Worm (Caenorhabditis elegans) whole organism, young adult: Measurements from ENCODE around the gene F14H8.5.
A peak's percentile ranks its signal among the peaks of the same experiment; 100 is the strongest.

Source experiments
- ceh-58 ChIP-seq: fragments of 200-800 bp; sonication (Bioruptor generic); IDR thresholded peaks from 2 replicates; pipeline ENCODE4 v1.3.6; 2022; ENCODE audit warnings: missing genetic modification characterization, missing compliant biosample characterization
- hsf-1 ChIP-seq: fragments of 200-800 bp; sonication (Bioruptor generic); IDR thresholded peaks from 2 replicates; pipeline ENCODE4 v1.3.6; 2022; ENCODE audit warnings: missing genetic modification reagents, missing genetic modification characterization, missing compliant biosample characterization
- ztf-18 ChIP-seq: sonication (generic microtip); optimal IDR thresholded peaks from 2 replicates; lab custom pipeline; 2016; ENCODE audit warnings: missing genotype, mild to moderate bottlenecking, missing genetic modification characterization, missing compliant biosample characterization
- ztf-26 ChIP-seq: sonication (generic microtip); optimal IDR thresholded peaks from 2 replicates; lab custom pipeline; 2017; ENCODE audit warnings: missing genetic modification characterization, missing compliant biosample characterization

ce11 chrV:15028896-15029519 is 8.2 kb downstream of the F14H8.5 start, which contains the start of gene F14H8.8:
- no peak for TF ChIP-seq ztf-18 (tag; lab: Kevin White, UChicago)
- peak; percentile 75 for TF ChIP-seq hsf-1
- no peak for TF ChIP-seq ceh-58 (GFP tag; lab: Robert Waterston, UW)
- TF ChIP-seq ztf-26 (tag; lab: Kevin White, UChicago) = no peak
